Fruit fly (Drosophila melanogaster): ENCODE measurements around the gene CG4995.

CG4995 gene

DNA sequence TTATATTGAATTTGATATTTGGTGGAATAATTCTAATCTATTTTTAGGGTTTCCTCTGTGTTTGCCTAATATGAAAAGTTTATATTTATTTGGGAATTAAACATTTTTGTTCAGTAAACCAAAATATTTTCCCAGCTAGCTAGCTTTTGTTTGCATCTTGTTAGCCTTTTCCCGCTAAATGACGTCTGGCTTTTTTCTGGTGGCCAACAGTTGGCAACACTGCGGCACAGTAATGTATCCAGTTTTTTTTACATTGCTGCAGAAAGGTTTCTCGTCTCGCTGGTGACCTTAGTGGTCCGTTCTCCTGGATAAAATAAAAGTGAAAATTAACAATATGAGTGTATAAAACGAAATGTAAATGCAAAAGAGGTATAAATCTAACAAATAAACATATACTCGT is 42.0 kb downstream of the CG4995 start, which contains the start of gene lft (continued):
- no peak for TF ChIP-seq B-H2 (GFP tag; optimal IDR thresholded peaks at IDR 0.05)
- TF ChIP-seq sim (GFP tag; IDR thresholded peaks at IDR 0.05), result no peak
- TF ChIP-seq ci (GFP tag; IDR thresholded peaks at IDR 0.05), result 0 out of 3 replicates have a peak, but pooled peaks have one; percentile 24
- no peak for TF ChIP-seq Oaz (GFP tag; IDR thresholded peaks at IDR 0.05)
- TF ChIP-seq CG11696 (GFP tag; IDR thresholded peaks at IDR 0.05), result no peak
- TF ChIP-seq fru (optimal IDR thresholded peaks at IDR 0.05), result no peak
- TF ChIP-seq CG32767 (GFP tag; IDR thresholded peaks at IDR 0.05), result no peak
- TF ChIP-seq CG31441 (GFP tag; IDR thresholded peaks at IDR 0.05), result no peak
- no peak for TF ChIP-seq Rfx (GFP tag; IDR thresholded peaks at IDR 0.05)
- no peak for TF ChIP-seq CG14014 (GFP tag; IDR thresholded peaks at IDR 0.05)
- no peak for TF ChIP-seq Hmx (GFP tag; optimal IDR thresholded peaks at IDR 0.05)
- peak; percentile 2 for TF ChIP-seq nom (GFP tag; optimal IDR thresholded peaks at IDR 0.05)
- TF ChIP-seq repo (GFP tag; optimal IDR thresholded peaks at IDR 0.05), result no peak
- TF ChIP-seq CG1603 (tag; optimal IDR thresholded peaks at IDR 0.05), result peak; percentile 51
- TF ChIP-seq tup (GFP tag; optimal IDR thresholded peaks at IDR 0.05), result no peak
- TF ChIP-seq CG34422 (GFP tag; IDR thresholded peaks at IDR 0.05), result no peak
- TF ChIP-seq Doc3 (GFP tag; IDR thresholded peaks at IDR 0.05; ENCODE audit: partially characterized antibody), result no peak
- no peak for TF ChIP-seq knrl (GFP tag; IDR thresholded peaks at IDR 0.05; ENCODE audit: partially characterized antibody)
- no peak for TF ChIP-seq CG13424 (tag; optimal IDR thresholded peaks at IDR 0.05)
- TF ChIP-seq gro (GFP tag; optimal IDR thresholded peaks at IDR 0.05), result no peak
- TF ChIP-seq CG30431 (GFP tag; optimal IDR thresholded peaks at IDR 0.05), result no peak
- no peak for TF ChIP-seq CG10267 (tag; optimal IDR thresholded peaks at IDR 0.05)
- no peak for TF ChIP-seq NfI (GFP tag; optimal IDR thresholded peaks at IDR 0.05)
- TF ChIP-seq Elba2 (GFP tag; optimal IDR thresholded peaks at IDR 0.05), result no peak
- peak; percentile 7 for TF ChIP-seq stwl (tag; optimal IDR thresholded peaks at IDR 0.05)
- TF ChIP-seq CoRest (tag; optimal IDR thresholded peaks at IDR 0.05), result peak; percentile 8
- TF ChIP-seq CG18011 (GFP tag; optimal IDR thresholded peaks at IDR 0.05), result peak; percentile 81
- TF ChIP-seq CG12659 (GFP tag; optimal IDR thresholded peaks at IDR 0.05), result no peak
- no peak for TF ChIP-seq CG10565 (GFP tag; optimal IDR thresholded peaks at IDR 0.05)
- TF ChIP-seq E2f2 (GFP tag; IDR thresholded peaks at IDR 0.05), result no peak

DNA sequence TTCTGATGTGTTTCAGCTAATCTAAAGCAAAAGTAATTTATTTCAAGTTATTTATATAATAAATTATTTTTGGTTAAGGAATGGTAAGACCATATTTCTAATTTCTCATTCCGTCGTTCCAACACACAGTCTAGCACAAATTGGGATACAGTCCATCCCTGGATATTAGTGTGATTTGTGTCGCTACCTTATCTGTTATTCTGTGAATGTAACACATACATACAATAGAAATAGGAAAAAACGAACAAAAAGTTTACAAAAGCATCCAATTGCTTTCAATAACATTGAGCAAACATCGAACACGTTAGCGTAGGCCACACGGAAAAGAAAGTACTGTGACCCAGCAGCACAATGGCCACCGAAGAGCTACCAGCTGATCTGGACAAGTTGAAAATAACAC is 44.2 kb downstream of the CG4995 start, which contains the start of gene CG5056:
Gene CG5056 (plus strand): TSS at position 168 of the 400 bp plus-strand sequence.
- TF ChIP-seq bigmax (GFP tag; optimal IDR thresholded peaks at IDR 0.05), result peak; percentile 69
- no peak for TF ChIP-seq Hr3 (GFP tag; optimal IDR thresholded peaks at IDR 0.05)
- TF ChIP-seq CG1603 (tag; optimal IDR thresholded peaks at IDR 0.05), result peak; percentile 100
- TF ChIP-seq mirr (GFP tag; optimal IDR thresholded peaks at IDR 0.05), result no peak
- TF ChIP-seq mld (GFP tag; IDR thresholded peaks at IDR 0.05; ENCODE audit: partially characterized antibody), result no peak
- no peak for TF ChIP-seq E2f2 (GFP tag; IDR thresholded peaks at IDR 0.05)
- no peak for TF ChIP-seq sc (optimal IDR thresholded peaks at IDR 0.05)
- no peak for TF ChIP-seq sc (GFP tag; optimal IDR thresholded peaks at IDR 0.05)
- TF ChIP-seq Opbp (GFP tag; IDR thresholded peaks at IDR 0.05; ENCODE audit: partially characterized antibody), result no peak
- no peak for TF ChIP-seq ara (GFP tag; IDR thresholded peaks at IDR 0.05)
- no peak for TF ChIP-seq ro (GFP tag; IDR thresholded peaks at IDR 0.05)
- no peak for TF ChIP-seq Hr39 (optimal IDR thresholded peaks at IDR 0.05)
- no peak for TF ChIP-seq CG1602 (GFP tag; optimal IDR thresholded peaks at IDR 0.05)
- TF ChIP-seq C15 (GFP tag; IDR thresholded peaks at IDR 0.05), result no peak
- TF ChIP-seq CG4404 (GFP tag; IDR thresholded peaks at IDR 0.05), result no peak
- no peak for TF ChIP-seq luna (GFP tag; optimal IDR thresholded peaks at IDR 0.05)
- TF ChIP-seq CG10979 (tag; optimal IDR thresholded peaks at IDR 0.05), result no peak
- TF ChIP-seq fru (optimal IDR thresholded peaks at IDR 0.05), result no peak
- TF ChIP-seq CG15269 (tag; optimal IDR thresholded peaks at IDR 0.05), result no peak
- TF ChIP-seq CG31365 (tag; optimal IDR thresholded peaks at IDR 0.05), result no peak
- TF ChIP-seq PHDP (tag; optimal IDR thresholded peaks at IDR 0.05), result peak; percentile 18
- TF ChIP-seq HLHmδ (GFP tag; optimal IDR thresholded peaks at IDR 0.05), result no peak
- TF ChIP-seq Awh (GFP tag; IDR thresholded peaks at IDR 0.05), result no peak
- TF ChIP-seq CHES-1-like (GFP tag; optimal IDR thresholded peaks at IDR 0.05), result no peak
- TF ChIP-seq emc (GFP tag; optimal IDR thresholded peaks at IDR 0.05), result no peak
- TF ChIP-seq CG5953 (GFP tag; IDR thresholded peaks at IDR 0.05), result no peak
